Fruit fly (Drosophila melanogaster) whole organism, embryonic: Measurements from ENCODE around the gene CG6236.

Source experiments
- CG17829 ChIP-seq: fragments of 200-800 bp; optimal IDR thresholded peaks from 2 replicates; lab custom pipeline; 2019; ENCODE audit warnings: missing biosample characterization, mild to moderate bottlenecking, missing genetic modification characterization, moderate library complexity
- CG2120 ChIP-seq: fragments of 200-800 bp; sonication (Bioruptor generic); optimal IDR thresholded peaks from 3 replicates; lab custom pipeline; 2016; ENCODE audit warnings: missing biosample characterization, missing genetic modification characterization
- CHES-1-like ChIP-seq: fragments of 200-800 bp; sonication (Bioruptor generic); optimal IDR thresholded peaks from 2 replicates; lab custom pipeline; 2016; ENCODE audit warnings: missing biosample characterization, missing genetic modification characterization
- Dip2 ChIP-seq: fragments of 200-800 bp; sonication (Bioruptor generic); IDR thresholded peaks from 2 replicates; pipeline ENCODE4 v1.3.6; 2022; ENCODE audit warnings: missing biosample characterization, missing genetic modification characterization
- Hr39 ChIP-seq: fragments of >200 bp; optimal IDR thresholded peaks from 2 replicates; lab custom pipeline; 2017
- pfk ChIP-seq: fragments of 200-800 bp; sonication (Bioruptor generic); optimal IDR thresholded peaks from 2 replicates; lab custom pipeline; 2018; ENCODE audit warnings: missing biosample characterization, mild to moderate bottlenecking, missing genetic modification characterization, moderate library complexity
- sc ChIP-seq, 3 experiments: fragments of >200 bp in 2 of 3; fragments of 200-800 bp in 1 of 3; sonication (Bioruptor generic) in 1 of 3; optimal IDR thresholded peaks; 2 replicates in 2 of 3; 3 replicates in 1 of 3; lab custom pipeline; 2017; ENCODE audit warnings: mild to moderate bottlenecking in 1 of 3, missing biosample characterization in 1 of 3, missing genetic modification characterization in 1 of 3, missing genetic modification reagents in 1 of 3

dm6 chr3R:15297904-15298303 lies 30.2 kb downstream of the CG6236 start:
- TF ChIP-seq pfk (GFP tag; lab: Kevin White, UChicago) (no peak), Dip2 (GFP tag; lab: Robert Waterston, UW) (no peak), CG17829 (tag; lab: Kevin White, UChicago) (no peak), CHES-1-like (GFP tag; lab: Kevin White, UChicago) (no peak), CG2120 (no peak), sc (optimal IDR thresholded peaks at IDR 0.05; lab: Kevin White, UChicago) (no peak), sc (GFP tag; optimal IDR thresholded peaks at IDR 0.05; lab: Kevin White, UChicago) (no peak), Hr39 (no peak)
